Fruit fly (Drosophila melanogaster) whole organism, wandering third instar larva: ENCODE results near the gene Acsf3.
A peak's percentile ranks its signal among the peaks of the same experiment; 100 is the strongest.

Source experiments
- CG32264 ChIP-seq: fragments of 200-800 bp; sonication (Bioruptor generic); optimal IDR thresholded peaks from 2 replicates; lab custom pipeline; 2016; ENCODE audit warnings: missing biosample characterization, missing genetic modification characterization
- Mio ChIP-seq: sonication (Bioruptor generic); optimal IDR thresholded peaks from 2 replicates; lab custom pipeline; 2016; ENCODE audit warnings: missing biosample characterization, missing genetic modification characterization

- peak; percentile 56 for TF ChIP-seq CG32264 (GFP tag; lab: Kevin White, UChicago)
- no peak for TF ChIP-seq Mio (GFP tag; lab: Kevin White, UChicago)
Measured at dm6 chrX:7293874-7294559, 34.8 kb upstream of the Acsf3 start.
